Fruit fly (Drosophila melanogaster) whole organism, embryonic: Measurements from ENCODE around the gene CG15475.

Experiments
- ATbp ChIP-seq: fragments of 200-800 bp; sonication (Bioruptor generic); optimal IDR thresholded peaks from 2 replicates; lab custom pipeline; 2017; ENCODE audit warnings: missing biosample characterization, mild to moderate bottlenecking, missing genetic modification characterization, missing genetic modification reagents
- CG12299 ChIP-seq: fragments of 200-800 bp; sonication (Bioruptor generic); optimal IDR thresholded peaks from 2 replicates; lab custom pipeline; 2018; ENCODE audit warnings: missing biosample characterization, mild to moderate bottlenecking, missing genetic modification characterization
- CG14441 ChIP-seq: fragments of 200-800 bp; sonication (Bioruptor generic); IDR thresholded peaks from 2 replicates; pipeline ENCODE4 v1.3.6; 2022; ENCODE audit warnings: missing biosample characterization, missing genetic modification characterization
- CG16815 ChIP-seq: fragments of 200-800 bp; sonication (Bioruptor generic); optimal IDR thresholded peaks from 3 replicates; lab custom pipeline; 2017; ENCODE audit warnings: missing biosample characterization, mild to moderate bottlenecking, missing genetic modification characterization
- CG1792 ChIP-seq: fragments of 200-800 bp; sonication (Bioruptor generic); optimal IDR thresholded peaks from 2 replicates; lab custom pipeline; 2016; ENCODE audit warnings: missing biosample characterization, missing genetic modification characterization
- CG18476 ChIP-seq: fragments of 200-800 bp; sonication (Bioruptor generic); optimal IDR thresholded peaks from 2 replicates; lab custom pipeline; 2016; ENCODE audit warnings: missing biosample characterization, mild to moderate bottlenecking, missing genetic modification characterization
- CG2129 ChIP-seq: fragments of 200-800 bp; sonication (Bioruptor generic); IDR thresholded peaks from 2 replicates; pipeline ENCODE4 v1.3.6; 2022; ENCODE audit warnings: missing biosample characterization, missing genetic modification characterization; ENCODE audit not compliant: partially characterized antibody
- CG2199 ChIP-seq: fragments of 200-800 bp; sonication (Bioruptor generic); IDR thresholded peaks from 3 replicates; pipeline ENCODE4 v1.3.6; 2022; ENCODE audit warnings: missing biosample characterization, missing genetic modification characterization
- CG4424 ChIP-seq: fragments of 200-800 bp; sonication (Bioruptor generic); optimal IDR thresholded peaks from 3 replicates; lab custom pipeline; 2016; ENCODE audit warnings: missing biosample characterization, missing genetic modification characterization
- CG5180 ChIP-seq: fragments of 200-800 bp; sonication (Bioruptor generic); optimal IDR thresholded peaks from 3 replicates; lab custom pipeline; 2017; ENCODE audit warnings: missing biosample characterization, missing genetic modification characterization, mild to moderate bottlenecking, moderate library complexity, missing genetic modification reagents
- CG6689 ChIP-seq: fragments of 200-800 bp; sonication (Bioruptor generic); IDR thresholded peaks from 2 replicates; pipeline ENCODE4 v1.3.6; 2022; ENCODE audit warnings: missing biosample characterization, missing genetic modification characterization
- CG7745 ChIP-seq: fragments of 200-800 bp; sonication (Bioruptor generic); optimal IDR thresholded peaks from 2 replicates; lab custom pipeline; 2018; ENCODE audit warnings: missing biosample characterization, mild to moderate bottlenecking, missing genetic modification characterization, moderate library complexity
- CG8089 ChIP-seq: fragments of 200-800 bp; sonication (Bioruptor generic); optimal IDR thresholded peaks from 3 replicates; lab custom pipeline; 2016; ENCODE audit warnings: missing biosample characterization, missing genetic modification characterization
- CG8290 ChIP-seq, 3 experiments: fragments of 200-800 bp; sonication (Bioruptor generic); optimal IDR thresholded peaks; 2 replicates each; lab custom pipeline; 2016 to 2019; ENCODE audit warnings: missing biosample characterization in 3 of 3, missing genetic modification characterization in 3 of 3, mild to moderate bottlenecking in 2 of 3, moderate library complexity in 1 of 3
- CG8388 ChIP-seq: fragments of 200-800 bp; sonication (Bioruptor generic); optimal IDR thresholded peaks from 2 replicates; lab custom pipeline; 2019; ENCODE audit warnings: missing biosample characterization, mild to moderate bottlenecking, missing genetic modification characterization, moderate library complexity
- Dll ChIP-seq: fragments of 200-800 bp; sonication (Bioruptor generic); IDR thresholded peaks from 4 replicates; pipeline ENCODE4 v1.3.6; 2022; ENCODE audit warnings: missing biosample characterization, missing genetic modification characterization; ENCODE audit not compliant: partially characterized antibody
- E2f2 ChIP-seq: fragments of 200-800 bp; sonication (Bioruptor generic); IDR thresholded peaks from 2 replicates; pipeline ENCODE4 v1.3.6; 2022; ENCODE audit warnings: missing biosample characterization, missing genetic modification characterization
- Fer1 ChIP-seq: fragments of 200-800 bp; sonication (Bioruptor generic); optimal IDR thresholded peaks from 2 replicates; lab custom pipeline; 2017; ENCODE audit warnings: missing biosample characterization, mild to moderate bottlenecking, missing genetic modification characterization
- H2.0 ChIP-seq: fragments of 200-800 bp; sonication (Bioruptor generic); IDR thresholded peaks from 2 replicates; pipeline ENCODE4 v1.3.6; 2022; ENCODE audit warnings: missing biosample characterization, missing genetic modification characterization
- HHEX ChIP-seq: fragments of 200-800 bp; sonication (Bioruptor generic); optimal IDR thresholded peaks from 3 replicates; lab custom pipeline; 2017; ENCODE audit warnings: missing biosample characterization, mild to moderate bottlenecking, missing genetic modification characterization, missing genetic modification reagents
- Hmr ChIP-seq: fragments of 200-800 bp; sonication (Bioruptor generic); optimal IDR thresholded peaks from 3 replicates; lab custom pipeline; 2017; ENCODE audit warnings: mild to moderate bottlenecking, missing biosample characterization, missing genetic modification reagents, missing genetic modification characterization
- Hr51 ChIP-seq, 2 experiments: fragments of 200-800 bp; sonication (Bioruptor generic); optimal IDR thresholded peaks; 2 replicates in 1 of 2; 3 replicates in 1 of 2; lab custom pipeline; 2016 to 2018; ENCODE audit warnings: missing biosample characterization in 2 of 2, missing genetic modification characterization in 2 of 2, mild to moderate bottlenecking in 1 of 2, moderate library complexity in 1 of 2
- Jarid2 ChIP-seq: fragments of 200-800 bp; sonication (Bioruptor generic); optimal IDR thresholded peaks from 3 replicates; lab custom pipeline; 2017; ENCODE audit warnings: mild to moderate bottlenecking, missing biosample characterization, missing genetic modification reagents, missing genetic modification characterization
- Neu2 ChIP-seq: fragments of 200-800 bp; sonication (Bioruptor generic); optimal IDR thresholded peaks from 3 replicates; lab custom pipeline; 2016; ENCODE audit warnings: missing biosample characterization, missing genetic modification characterization, borderline replicate concordance
- Ravus ChIP-seq: fragments of 200-800 bp; sonication (Bioruptor generic); IDR thresholded peaks from 2 replicates; pipeline ENCODE4 v1.3.6; 2022; ENCODE audit warnings: missing biosample characterization, missing genetic modification characterization
- Ssrp ChIP-seq: fragments of 200-800 bp; sonication (Bioruptor generic); optimal IDR thresholded peaks from 2 replicates; lab custom pipeline; 2018; ENCODE audit warnings: missing biosample characterization, mild to moderate bottlenecking, missing genetic modification characterization, moderate library complexity
- Tbp ChIP-seq: fragments of >200 bp; optimal IDR thresholded peaks from 2 replicates; lab custom pipeline; 2018; ENCODE audit warnings: missing biosample characterization, missing genetic modification characterization
- ato ChIP-seq: fragments of 200-800 bp; sonication (Bioruptor generic); IDR thresholded peaks from 2 replicates; pipeline ENCODE4 v1.3.6; 2022; ENCODE audit warnings: missing biosample characterization, missing genetic modification characterization; ENCODE audit not compliant: partially characterized antibody
- cas ChIP-seq: fragments of 200-800 bp; sonication (Bioruptor generic); IDR thresholded peaks from 2 replicates; pipeline ENCODE4 v1.3.6; 2022; ENCODE audit warnings: missing biosample characterization, missing genetic modification characterization
- chif ChIP-seq, 2 experiments: fragments of 200-800 bp; sonication (Bioruptor generic); optimal IDR thresholded peaks; 3 replicates each; lab custom pipeline; 2016; ENCODE audit warnings: missing biosample characterization in 2 of 2, missing genetic modification characterization in 2 of 2
- croc ChIP-seq: fragments of 200-800 bp; sonication (Bioruptor generic); conservative IDR thresholded peaks from 3 replicates; pipeline ENCODE4 v1.3.6; 2022; ENCODE audit warnings: missing biosample characterization, missing genetic modification characterization
- dan ChIP-seq: fragments of 200-800 bp; sonication (Bioruptor generic); IDR thresholded peaks from 2 replicates; pipeline ENCODE4 v1.3.6; 2022; ENCODE audit warnings: missing biosample characterization, missing genetic modification characterization
- dm ChIP-seq: fragments of 200-800 bp; sonication (Bioruptor generic); optimal IDR thresholded peaks from 3 replicates; lab custom pipeline; 2016; ENCODE audit warnings: missing biosample characterization, missing genetic modification characterization
- dmrt11E ChIP-seq: fragments of 200-800 bp; sonication (Bioruptor generic); optimal IDR thresholded peaks from 3 replicates; lab custom pipeline; 2018; ENCODE audit warnings: missing biosample characterization, mild to moderate bottlenecking, missing genetic modification characterization, moderate library complexity
- dysf ChIP-seq: fragments of 200-800 bp; sonication (Bioruptor generic); IDR thresholded peaks from 3 replicates; pipeline ENCODE4 v1.3.6; 2022; ENCODE audit warnings: missing biosample characterization, missing genetic modification characterization
- esg ChIP-seq: fragments of 200-800 bp; sonication (Bioruptor generic); conservative IDR thresholded peaks from 2 replicates; pipeline ENCODE4 v1.3.6; 2022; ENCODE audit warnings: missing biosample characterization, missing genetic modification characterization
- ewg ChIP-seq: fragments of 200-800 bp; sonication (Bioruptor generic); optimal IDR thresholded peaks from 3 replicates; lab custom pipeline; 2017; ENCODE audit warnings: mild to moderate bottlenecking, missing biosample characterization, missing genetic modification reagents, missing genetic modification characterization
- fd102C ChIP-seq: fragments of 200-800 bp; sonication (Bioruptor generic); optimal IDR thresholded peaks from 2 replicates; lab custom pipeline; 2018; ENCODE audit warnings: missing biosample characterization, mild to moderate bottlenecking, missing genetic modification characterization, moderate library complexity
- grau ChIP-seq: fragments of 200-800 bp; optimal IDR thresholded peaks from 3 replicates; lab custom pipeline; 2019; ENCODE audit warnings: missing biosample characterization, mild to moderate bottlenecking, missing genetic modification characterization, moderate library complexity
- ken ChIP-seq: fragments of 200-800 bp; sonication (Bioruptor generic); IDR thresholded peaks from 3 replicates; pipeline ENCODE4 v1.3.6; 2022; ENCODE audit warnings: missing biosample characterization, missing genetic modification characterization
- luna ChIP-seq: fragments of 200-800 bp; sonication (Bioruptor generic); optimal IDR thresholded peaks from 2 replicates; lab custom pipeline; 2016; ENCODE audit warnings: missing biosample characterization, missing genetic modification characterization
- mam ChIP-seq: fragments of 200-800 bp; sonication (Bioruptor generic); optimal IDR thresholded peaks from 3 replicates; lab custom pipeline; 2016; ENCODE audit warnings: missing biosample characterization, missing genetic modification characterization
- nmo ChIP-seq: fragments of 200-800 bp; sonication (Bioruptor generic); optimal IDR thresholded peaks from 2 replicates; lab custom pipeline; 2018; ENCODE audit warnings: missing biosample characterization, mild to moderate bottlenecking, missing genetic modification characterization, moderate library complexity
- oc ChIP-seq: fragments of 200-800 bp; sonication (Bioruptor generic); optimal IDR thresholded peaks from 2 replicates; lab custom pipeline; 2018; ENCODE audit warnings: missing biosample characterization, mild to moderate bottlenecking, missing genetic modification characterization, moderate library complexity
- otp ChIP-seq: fragments of 200-800 bp; sonication (Bioruptor generic); IDR thresholded peaks from 3 replicates; pipeline ENCODE4, ENCODE4 v1.3.6; 2022; ENCODE audit warnings: missing biosample characterization, missing genetic modification characterization
- schlank ChIP-seq: fragments of 200-800 bp; sonication (Bioruptor generic); optimal IDR thresholded peaks from 2 replicates; lab custom pipeline; 2018; ENCODE audit warnings: missing biosample characterization, mild to moderate bottlenecking, missing genetic modification characterization
- sqz ChIP-seq: fragments of 200-800 bp; sonication (Bioruptor generic); optimal IDR thresholded peaks from 3 replicates; lab custom pipeline; 2018; ENCODE audit warnings: missing biosample characterization, mild to moderate bottlenecking, missing genetic modification characterization
- stwl ChIP-seq: fragments of 200-800 bp; sonication (Bioruptor generic); optimal IDR thresholded peaks from 3 replicates; lab custom pipeline; 2018; ENCODE audit warnings: missing biosample characterization, mild to moderate bottlenecking, missing genetic modification characterization, moderate library complexity
- zen ChIP-seq: fragments of 200-800 bp; sonication (Bioruptor generic); optimal IDR thresholded peaks from 3 replicates; lab custom pipeline; 2018; ENCODE audit warnings: missing biosample characterization, mild to moderate bottlenecking, missing genetic modification characterization, moderate library complexity

The CG15475 gene

dm6 chr2L:20656110-20656509 is 41.8 kb downstream of the CG15475 start, which contains the start of the genes brun and CG2614 (continued):
- TF ChIP-seq schlank (tag; lab: Kevin White, UChicago): no peak
- peak; percentile 82 for TF ChIP-seq mam
- no peak for TF ChIP-seq CG12299 (tag; lab: Kevin White, UChicago)
- TF ChIP-seq CG2199 (GFP tag; lab: Robert Waterston, UW): no peak
- peak; percentile 36 for TF ChIP-seq zen
- TF ChIP-seq Fer1 (GFP tag; lab: Kevin White, UChicago): no peak
- 0 out of 2 replicates have a peak, but pooled peaks have one; percentile 5 for TF ChIP-seq Ravus (GFP tag; lab: Robert Waterston, UW)
- no peak for TF ChIP-seq sqz (GFP tag; lab: Kevin White, UChicago)
- TF ChIP-seq CG8290 (GFP tag; optimal IDR thresholded peaks at IDR 0.05; lab: Kevin White, UChicago): peak; percentile 60
- no peak for TF ChIP-seq CG8290 (tag; optimal IDR thresholded peaks at IDR 0.05; lab: Kevin White, UChicago)
- TF ChIP-seq Jarid2: no peak
- peak; percentile 63 for TF ChIP-seq grau (tag; lab: Kevin White, UChicago)
- TF ChIP-seq dan (GFP tag; lab: Robert Waterston, UW): no peak
- peak; percentile 38 for TF ChIP-seq CG16815 (GFP tag; lab: Kevin White, UChicago)
- TF ChIP-seq stwl: peak; percentile 55
- TF ChIP-seq CG8388 (GFP tag; lab: Kevin White, UChicago): no peak
- TF ChIP-seq H2.0: peak; percentile 62; the same call in 1 of the 2 replicates
- peak; percentile 80 for TF ChIP-seq CG6689 (GFP tag; lab: Robert Waterston, UW)
- TF ChIP-seq oc (tag; lab: Kevin White, UChicago): no peak
- TF ChIP-seq dysf: peak; percentile 78
- TF ChIP-seq ATbp (GFP tag; lab: Kevin White, UChicago): no peak
- TF ChIP-seq CG8089 (GFP tag; lab: Kevin White, UChicago): peak; percentile 37
- peak; percentile 57 for TF ChIP-seq Ssrp (tag; lab: Kevin White, UChicago)
- no peak for TF ChIP-seq Tbp
- TF ChIP-seq E2f2 (GFP tag; lab: Robert Waterston, UW): peak; percentile 53
- peak; percentile 83 for TF ChIP-seq nmo (GFP tag; lab: Kevin White, UChicago)
- TF ChIP-seq Neu2 (GFP tag; lab: Kevin White, UChicago): no peak
- TF ChIP-seq CG5180 (GFP tag; lab: Kevin White, UChicago): no peak
- TF ChIP-seq cas: peak; percentile 66; the same call in 1 of the 2 replicates
- peak; percentile 69 for TF ChIP-seq dmrt11E (tag; lab: Kevin White, UChicago)
- TF ChIP-seq Hmr (GFP tag; lab: Kevin White, UChicago): no peak
- no peak; the same call in 1 of the 2 replicates for TF ChIP-seq ato
- TF ChIP-seq CG18476: peak; percentile 53
- TF ChIP-seq ewg: no peak
- TF ChIP-seq CG7745 (tag; lab: Kevin White, UChicago): no peak
- TF ChIP-seq Hr51 (GFP tag; optimal IDR thresholded peaks at IDR 0.05; lab: Kevin White, UChicago): peak in 1 of 2 experiments; percentile 78
- TF ChIP-seq croc (GFP tag; lab: Robert Waterston, UW): no peak; the same call in 2 of the 3 replicates
- TF ChIP-seq luna: no peak
- TF ChIP-seq CG1792 (GFP tag; lab: Kevin White, UChicago): no peak
- peak; percentile 74 for TF ChIP-seq esg (GFP tag; lab: Robert Waterston, UW)
- peak; percentile 87 for TF ChIP-seq CG2129
- TF ChIP-seq Dll: peak; percentile 95
- no peak for TF ChIP-seq HHEX (GFP tag; lab: Kevin White, UChicago)
- TF ChIP-seq fd102C (GFP tag; lab: Kevin White, UChicago): no peak
- peak; percentile 74 for TF ChIP-seq CG14441 (GFP tag; lab: Robert Waterston, UW)
- peak; percentile 81; the same call in 2 of the 3 replicates for TF ChIP-seq ken (GFP tag; lab: Robert Waterston, UW)
- TF ChIP-seq CG4424: no peak
- TF ChIP-seq dm (GFP tag; lab: Kevin White, UChicago): peak; percentile 79
- peak; percentile 23 to 72 for TF ChIP-seq chif (GFP tag; optimal IDR thresholded peaks at IDR 0.05; lab: Kevin White, UChicago)
- peak; percentile 18; the same call in 1 of the 3 replicates for TF ChIP-seq otp (GFP tag; lab: Robert Waterston, UW)
